Fruit fly (Drosophila melanogaster) whole organism, prepupa: ENCODE measurements around the gene CG5151.
A peak's percentile ranks its signal among the peaks of the same experiment; 100 is the strongest.

Experiments
- Blimp-1 ChIP-seq: fragments of 200-800 bp; sonication (Bioruptor generic); optimal IDR thresholded peaks from 3 replicates; lab custom pipeline; 2017; ENCODE audit warnings: missing biosample characterization, missing genetic modification characterization, mild to moderate bottlenecking, moderate library complexity, missing genetic modification reagents
- CG10669 ChIP-seq: fragments of 200-800 bp; sonication (Bioruptor generic); optimal IDR thresholded peaks from 3 replicates; lab custom pipeline; 2018; ENCODE audit warnings: missing biosample characterization, mild to moderate bottlenecking, missing genetic modification characterization, moderate library complexity
- CG1621 ChIP-seq: fragments of 200-800 bp; sonication (Bioruptor generic); optimal IDR thresholded peaks from 3 replicates; lab custom pipeline; 2018; ENCODE audit warnings: missing biosample characterization, mild to moderate bottlenecking, missing genetic modification characterization
- CG34406 ChIP-seq: fragments of 200-800 bp; sonication (Bioruptor generic); optimal IDR thresholded peaks from 3 replicates; lab custom pipeline; 2016; ENCODE audit warnings: missing biosample characterization, missing genetic modification characterization
- CG6854 ChIP-seq: fragments of 200-800 bp; sonication (Bioruptor generic); optimal IDR thresholded peaks from 2 replicates; lab custom pipeline; 2017; ENCODE audit warnings: missing biosample characterization, mild to moderate bottlenecking, missing genetic modification characterization
- CG8632 ChIP-seq: fragments of 200-800 bp; sonication (Bioruptor generic); optimal IDR thresholded peaks from 3 replicates; lab custom pipeline; 2016; ENCODE audit warnings: missing biosample characterization, missing genetic modification characterization
- Eip75B ChIP-seq: fragments of 200-800 bp; sonication (Bioruptor generic); optimal IDR thresholded peaks from 3 replicates; lab custom pipeline; 2016; ENCODE audit warnings: missing biosample characterization, missing genetic modification characterization
- Eip93F ChIP-seq: fragments of 200-800 bp; sonication (Bioruptor generic); optimal IDR thresholded peaks from 2 replicates; lab custom pipeline; 2016; ENCODE audit warnings: missing biosample characterization, mild to moderate bottlenecking, missing genetic modification characterization
- Hr39 ChIP-seq: fragments of 200-800 bp; sonication (Bioruptor generic); optimal IDR thresholded peaks from 2 replicates; lab custom pipeline; 2016; ENCODE audit warnings: missing biosample characterization, missing genetic modification characterization
- OdsH ChIP-seq: fragments of 200-800 bp; sonication (Bioruptor generic); optimal IDR thresholded peaks from 3 replicates; lab custom pipeline; 2016; ENCODE audit warnings: missing biosample characterization, missing genetic modification characterization
- Sox102F ChIP-seq: fragments of 200-800 bp; sonication (Bioruptor generic); optimal IDR thresholded peaks from 2 replicates; lab custom pipeline; 2016; ENCODE audit warnings: missing biosample characterization, mild to moderate bottlenecking, missing genetic modification characterization
- acj6 ChIP-seq: fragments of 200-800 bp; sonication (Bioruptor generic); optimal IDR thresholded peaks from 3 replicates; lab custom pipeline; 2016; ENCODE audit warnings: missing biosample characterization, missing genetic modification characterization
- dac ChIP-seq: fragments of 200-800 bp; sonication (Bioruptor generic); optimal IDR thresholded peaks from 2 replicates; lab custom pipeline; 2017; ENCODE audit warnings: missing biosample characterization, mild to moderate bottlenecking, missing genetic modification characterization
- topi ChIP-seq: fragments of 200-800 bp; sonication (Bioruptor generic); optimal IDR thresholded peaks from 3 replicates; lab custom pipeline; 2016; ENCODE audit warnings: missing biosample characterization, missing genetic modification characterization

DNA sequence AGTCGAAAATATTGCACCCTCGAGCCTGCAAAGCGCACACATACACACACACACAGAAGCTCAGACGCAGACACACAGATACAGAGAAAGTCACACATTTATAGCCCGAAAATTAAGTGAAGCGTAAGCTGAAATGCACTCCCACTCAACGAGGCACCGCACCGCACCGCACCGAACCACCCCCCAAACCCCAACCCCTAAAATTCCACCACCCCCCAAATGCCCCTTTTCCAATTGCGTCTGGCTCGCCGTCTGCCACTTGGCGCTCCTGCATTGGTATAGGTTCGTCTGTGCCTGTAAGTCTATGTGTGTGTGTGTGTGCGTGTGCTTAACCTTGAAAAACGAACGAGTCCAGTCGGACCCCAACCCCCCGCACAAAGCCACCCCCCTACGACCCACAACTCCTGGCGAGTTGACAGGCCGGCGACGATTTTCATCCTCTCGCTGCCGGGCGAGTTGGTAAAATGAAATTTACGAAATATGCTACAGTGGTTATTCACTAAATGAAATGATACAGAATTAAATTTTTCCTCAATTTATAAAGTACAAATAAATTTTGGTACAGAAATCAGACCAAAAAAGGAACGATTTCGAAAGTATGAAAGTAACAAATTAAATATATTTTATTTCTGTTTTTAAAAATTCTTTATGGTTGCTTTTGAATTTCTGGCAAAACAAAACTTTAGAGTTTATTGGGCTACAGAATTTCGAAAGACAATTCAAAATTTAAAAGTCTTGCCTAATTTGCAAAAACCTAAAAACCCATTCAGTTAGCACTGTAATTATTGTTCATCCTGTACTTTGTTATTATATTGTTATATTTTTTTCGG, 18.3 kb upstream of the CG5151 start:
- TF ChIP-seq CG1621 (tag; lab: Kevin White, UChicago) (no peak), Eip93F (no peak), Sox102F (peak; percentile 62), Blimp-1 (no peak), Eip75B (GFP tag; lab: Kevin White, UChicago) (peak; percentile 26), CG6854 (GFP tag; lab: Kevin White, UChicago) (no peak), CG34406 (peak; percentile 57), CG10669 (GFP tag; lab: Kevin White, UChicago) (peak; percentile 37), OdsH (GFP tag; lab: Kevin White, UChicago) (peak; percentile 59), topi (GFP tag; lab: Kevin White, UChicago) (peak; percentile 75), CG8632 (peak; percentile 69), Hr39 (GFP tag; lab: Kevin White, UChicago) (peak; percentile 54), acj6 (GFP tag; lab: Kevin White, UChicago) (peak; percentile 57), dac (GFP tag; lab: Kevin White, UChicago) (no peak)
